Worm (Caenorhabditis elegans) whole organism, L1 larva: ENCODE results near the gene chil-21.

Experiments used
- aly-2 ChIP-seq: fragments of 150-350 bp; optimal IDR thresholded peaks from 2 replicates; lab custom pipeline; 2014; ENCODE audit warnings: missing biosample characterization, missing genetic modification characterization
- dpl-1 ChIP-seq, 3 experiments: fragments of 150-350 bp in 2 of 3; sonication (generic microtip) in 1 of 3; optimal IDR thresholded peaks; 2 replicates each; lab custom pipeline; 2014 to 2017; ENCODE audit warnings: missing biosample characterization in 3 of 3, missing genetic modification characterization in 3 of 3, missing genetic modification reagents in 3 of 3
- egl-27 ChIP-seq, 2 experiments: fragments of 150-350 bp in 1 of 2; sonication (generic microtip); optimal IDR thresholded peaks; 3 replicates each; lab custom pipeline; 2017 to 2018; ENCODE audit warnings: missing biosample characterization in 2 of 2, missing genetic modification characterization in 2 of 2, missing genetic modification reagents in 2 of 2
- elt-2 ChIP-seq: sonication (generic microtip); optimal IDR thresholded peaks from 2 replicates; lab custom pipeline; 2016; ENCODE audit warnings: missing genetic modification characterization, mild to moderate bottlenecking, inconsistent platforms, missing compliant biosample characterization, missing genetic modification reagents
- elt-3 ChIP-seq, 6 experiments: fragments of 150-350 bp in 1 of 6; sonication (generic microtip); optimal IDR thresholded peaks; 2 replicates each; lab custom pipeline; 2017 to 2018; ENCODE audit warnings: missing biosample characterization in 6 of 6, missing genetic modification characterization in 6 of 6, inconsistent platforms in 1 of 6
- fkh-8 ChIP-seq: sonication (generic microtip); optimal IDR thresholded peaks from 2 replicates; lab custom pipeline; 2016; ENCODE audit warnings: mild to moderate bottlenecking, missing genetic modification characterization, missing compliant biosample characterization
- fos-1 ChIP-seq: fragments of 150-350 bp; optimal IDR thresholded peaks from 2 replicates; lab custom pipeline; 2014; ENCODE audit warnings: missing biosample characterization, missing genetic modification characterization
- lin-15B ChIP-seq: fragments of 150-350 bp; sonication (generic microtip); optimal IDR thresholded peaks from 3 replicates; lab custom pipeline; 2014; ENCODE audit warnings: missing biosample characterization, missing genetic modification characterization
- mab-9 ChIP-seq: fragments of 200-800 bp; sonication (Bioruptor generic); IDR thresholded peaks from 2 replicates; pipeline ENCODE4 v1.3.6; 2022; ENCODE audit warnings: missing genetic modification reagents, missing genetic modification characterization, missing compliant biosample characterization
- nhr-11 ChIP-seq: fragments of 150-350 bp; optimal IDR thresholded peaks from 2 replicates; lab custom pipeline; 2014; ENCODE audit warnings: missing biosample characterization, missing genetic modification characterization
- sox-4 ChIP-seq: sonication (generic microtip); optimal IDR thresholded peaks from 2 replicates; lab custom pipeline; 2016; ENCODE audit warnings: missing genetic modification characterization, missing compliant biosample characterization
- zag-1 ChIP-seq: fragments of 150-350 bp; optimal IDR thresholded peaks from 2 replicates; lab custom pipeline; 2014; ENCODE audit warnings: missing biosample characterization, missing genetic modification characterization

DNA sequence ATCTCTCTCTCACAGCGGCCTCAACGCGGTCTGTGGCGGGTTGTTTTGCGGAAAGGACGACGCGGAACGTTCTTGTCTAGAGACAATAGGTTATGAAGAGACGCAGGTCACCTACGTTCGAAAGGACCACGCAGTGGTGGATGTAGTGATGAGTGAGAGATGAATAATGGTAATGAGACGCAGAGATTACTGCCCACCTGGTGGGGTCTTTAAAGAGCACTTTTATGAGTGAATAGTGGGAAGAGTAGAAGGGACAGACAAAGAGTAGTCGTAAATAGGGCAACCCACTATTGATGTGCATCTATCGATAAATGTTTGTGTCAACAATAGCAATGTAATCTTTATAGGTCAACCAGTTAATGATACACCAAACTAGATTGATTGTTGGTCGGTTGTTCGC is 29.3 kb upstream of the chil-21 start:
- no peak for TF ChIP-seq egl-27 (tag; optimal IDR thresholded peaks at IDR 0.05; lab: Kevin White, UChicago)
- no peak for TF ChIP-seq elt-3 (tag; optimal IDR thresholded peaks at IDR 0.05; lab: Kevin White, UChicago)
- no peak for TF ChIP-seq lin-15B (tag; lab: Kevin White, UChicago)
- TF ChIP-seq sox-4 (tag; lab: Kevin White, UChicago): no peak
- no peak for TF ChIP-seq mab-9 (GFP tag; lab: Robert Waterston, UW)
- TF ChIP-seq fos-1 (tag; lab: Kevin White, UChicago): no peak
- TF ChIP-seq aly-2: no peak
- TF ChIP-seq zag-1: no peak
- no peak for TF ChIP-seq fkh-8 (tag; lab: Kevin White, UChicago)
- TF ChIP-seq elt-2 (tag; lab: Kevin White, UChicago): no peak
- TF ChIP-seq nhr-11 (tag; lab: Kevin White, UChicago): no peak
- TF ChIP-seq dpl-1 (GFP tag; optimal IDR thresholded peaks at IDR 0.05; lab: Kevin White, UChicago): no peak
